Fruit fly (Drosophila melanogaster): ENCODE results near the gene sty.

Gene sty

DNA sequence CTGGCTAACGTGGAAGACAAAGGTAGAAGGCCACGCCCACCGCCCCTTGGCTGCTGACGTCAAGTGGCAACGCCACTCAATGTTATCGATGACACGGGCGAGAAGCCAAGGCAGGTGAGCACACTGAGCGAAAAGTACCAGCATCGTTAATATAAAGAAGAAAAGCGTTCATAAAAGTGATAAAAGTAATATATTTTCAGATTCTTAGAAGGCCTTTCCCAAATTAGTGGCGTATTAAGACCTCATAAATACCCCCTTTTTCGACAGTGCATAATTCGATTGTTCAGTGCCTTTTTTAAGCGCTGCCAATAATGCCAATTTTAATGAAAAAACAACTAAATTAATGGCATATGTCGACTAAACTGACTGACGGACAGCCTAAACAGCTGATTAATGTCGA is 24.9 kb upstream of the sty start (continued):
- no peak for TF ChIP-seq emc (GFP tag; optimal IDR thresholded peaks at IDR 0.05)
- TF ChIP-seq gcm (GFP tag; optimal IDR thresholded peaks at IDR 0.05), result no peak
- no peak for TF ChIP-seq twi (tag; optimal IDR thresholded peaks at IDR 0.05)
- TF ChIP-seq Ets97D (GFP tag; optimal IDR thresholded peaks at IDR 0.05), result peak; percentile 0
- TF ChIP-seq CG17829 (tag; optimal IDR thresholded peaks at IDR 0.05), result no peak
- peak; percentile 3 for TF ChIP-seq CG8944 (GFP tag; optimal IDR thresholded peaks at IDR 0.05)
- no peak for TF ChIP-seq bab2 (GFP tag; optimal IDR thresholded peaks at IDR 0.05)
- peak; percentile 27 for TF ChIP-seq CG16815 (GFP tag; optimal IDR thresholded peaks at IDR 0.05)
- no peak for TF ChIP-seq prd (optimal IDR thresholded peaks at IDR 0.05)
- TF ChIP-seq prd (GFP tag; IDR thresholded peaks at IDR 0.05), result 0 out of 3 replicates have a peak, but pooled peaks have one; percentile 25
- TF ChIP-seq Six4 (GFP tag; optimal IDR thresholded peaks at IDR 0.05), result no peak
- TF ChIP-seq ap (GFP tag; IDR thresholded peaks at IDR 0.05), result peak; percentile 55; the same call in 1 of the 2 replicates
- TF ChIP-seq lov (optimal IDR thresholded peaks at IDR 0.05), result no peak
- TF ChIP-seq lov (GFP tag; IDR thresholded peaks at IDR 0.05), result no peak
- TF ChIP-seq Dad (GFP tag; optimal IDR thresholded peaks at IDR 0.05), result no peak
- TF ChIP-seq Oli (tag; optimal IDR thresholded peaks at IDR 0.05), result peak; percentile 57
- TF ChIP-seq sens (GFP tag), result no peak
- peak; percentile 35 for TF ChIP-seq CG18599 (GFP tag; optimal IDR thresholded peaks at IDR 0.05)
- TF ChIP-seq lola (GFP tag; optimal IDR thresholded peaks at IDR 0.05), result peak in 1 of 3 experiments; percentile 29
- TF ChIP-seq CG4730 (GFP tag; IDR thresholded peaks at IDR 0.05), result no peak
- TF ChIP-seq lilli (GFP tag; optimal IDR thresholded peaks at IDR 0.05), result peak; percentile 41
- no peak for TF ChIP-seq CG12236 (GFP tag; optimal IDR thresholded peaks at IDR 0.05)
- no peak for TF ChIP-seq CG5180 (GFP tag; optimal IDR thresholded peaks at IDR 0.05)
- peak; percentile 8 to 32 for TF ChIP-seq chif (GFP tag; optimal IDR thresholded peaks at IDR 0.05)
- 0 out of 2 replicates have a peak, but pooled peaks have one; percentile 19 for TF ChIP-seq chm (GFP tag; IDR thresholded peaks at IDR 0.05)
- no peak for TF ChIP-seq luna (GFP tag; optimal IDR thresholded peaks at IDR 0.05)
- 0 out of 3 replicates have a peak, but pooled peaks have one; percentile 10 for TF ChIP-seq Optix (GFP tag; IDR thresholded peaks at IDR 0.05)
- TF ChIP-seq CG17385 (GFP tag; optimal IDR thresholded peaks at IDR 0.05), result peak; percentile 27
- 0 out of 2 replicates have a peak, but pooled peaks have one; percentile 5 for TF ChIP-seq CG32532 (GFP tag; IDR thresholded peaks at IDR 0.05)
- TF ChIP-seq so (GFP tag; IDR thresholded peaks at IDR 0.05), result 0 out of 3 replicates have a peak, but pooled peaks have one; percentile 31
- peak; percentile 14 for TF ChIP-seq CG1602 (GFP tag; optimal IDR thresholded peaks at IDR 0.05)
- TF ChIP-seq row (GFP tag; IDR thresholded peaks at IDR 0.05), result peak; percentile 70
- peak; percentile 55 for TF ChIP-seq tio (GFP tag; optimal IDR thresholded peaks at IDR 0.05)
- TF ChIP-seq CG9609 (GFP tag; optimal IDR thresholded peaks at IDR 0.05), result peak; percentile 16
- TF ChIP-seq CG8478 (optimal IDR thresholded peaks at IDR 0.05), result no peak
- TF ChIP-seq Xbp1 (GFP tag; optimal IDR thresholded peaks at IDR 0.05), result peak; percentile 28
- peak; percentile 52 for TF ChIP-seq CG3847 (GFP tag; IDR thresholded peaks at IDR 0.05)
- TF ChIP-seq CG4360 (GFP tag; IDR thresholded peaks at IDR 0.05), result no peak
- TF ChIP-seq D19B (GFP tag; optimal IDR thresholded peaks at IDR 0.05), result no peak
- TF ChIP-seq lmd (GFP tag; IDR thresholded peaks at IDR 0.05), result peak; percentile 30; the same call in 1 of the 2 replicates
- peak; percentile 30 for TF ChIP-seq Meics (GFP tag; optimal IDR thresholded peaks at IDR 0.05)
- TF ChIP-seq Awh (GFP tag; IDR thresholded peaks at IDR 0.05), result no peak
- peak; percentile 46 for TF ChIP-seq grau (tag; optimal IDR thresholded peaks at IDR 0.05)
- TF ChIP-seq CG8388 (GFP tag; optimal IDR thresholded peaks at IDR 0.05), result peak; percentile 40
- TF ChIP-seq ind (GFP tag; optimal IDR thresholded peaks at IDR 0.05), result no peak
- no peak for TF ChIP-seq fd102C (GFP tag; optimal IDR thresholded peaks at IDR 0.05)
- TF ChIP-seq usp (GFP tag; optimal IDR thresholded peaks at IDR 0.05), result no peak
- TF ChIP-seq NfI (GFP tag; optimal IDR thresholded peaks at IDR 0.05), result peak; percentile 31
- TF ChIP-seq CG14860 (GFP tag; IDR thresholded peaks at IDR 0.05; ENCODE audit: partially characterized antibody), result no peak
- TF ChIP-seq CG16863 (GFP tag; optimal IDR thresholded peaks at IDR 0.05), result peak; percentile 2
- no peak for TF ChIP-seq Neu2 (GFP tag; optimal IDR thresholded peaks at IDR 0.05; ENCODE audit: borderline replicate concordance)
- TF ChIP-seq CG9932 (GFP tag; IDR thresholded peaks at IDR 0.05), result peak; percentile 64
